Fruit fly (Drosophila melanogaster): ENCODE results near the gene jvl.

Gene jvl

dm6 chr3R:14740658-14741191 is 657 bp upstream of the jvl start:
- TF ChIP-seq CG3919 (GFP tag; optimal IDR thresholded peaks at IDR 0.05) (peak; percentile 58), Hr4 (GFP tag; optimal IDR thresholded peaks at IDR 0.05) (peak; percentile 45), acj6 (GFP tag; optimal IDR thresholded peaks at IDR 0.05) (peak; percentile 32), pdm3 (GFP tag; optimal IDR thresholded peaks at IDR 0.05) (peak; percentile 53), CG10669 (GFP tag; optimal IDR thresholded peaks at IDR 0.05) (no peak), Smox (GFP tag; optimal IDR thresholded peaks at IDR 0.05) (peak; percentile 34), CG4318 (GFP tag; optimal IDR thresholded peaks at IDR 0.05) (no peak), fkh (GFP tag; optimal IDR thresholded peaks at IDR 0.05) (no peak), CG3032 (tag; optimal IDR thresholded peaks at IDR 0.05) (peak; percentile 34), CG8119 (GFP tag; IDR thresholded peaks at IDR 0.05) (0 out of 3 replicates have a peak, but pooled peaks have one; percentile 35), spab (GFP tag; optimal IDR thresholded peaks at IDR 0.05) (peak; percentile 14), Eip78C (GFP tag) (peak; percentile 77), CG6792 (GFP tag; optimal IDR thresholded peaks at IDR 0.05) (peak; percentile 18), CG15336 (GFP tag; IDR thresholded peaks at IDR 0.05) (peak; percentile 33; the same call in 1 of the 2 replicates), topi (GFP tag; optimal IDR thresholded peaks at IDR 0.05) (peak; percentile 51), CG6276 (GFP tag; optimal IDR thresholded peaks at IDR 0.05) (no peak), Sox14 (GFP tag; optimal IDR thresholded peaks at IDR 0.05) (peak; percentile 73), dsx (GFP tag; optimal IDR thresholded peaks at IDR 0.05; ENCODE audit: poor library complexity, severe bottlenecking) (peak; percentile 61), Hr39 (GFP tag; optimal IDR thresholded peaks at IDR 0.05) (peak; percentile 65), Lpt (GFP tag; optimal IDR thresholded peaks at IDR 0.05) (peak; percentile 11), CG11294 (GFP tag; IDR thresholded peaks at IDR 0.05) (no peak), Eip75B (GFP tag; optimal IDR thresholded peaks at IDR 0.05) (peak; percentile 57), Ets21C (GFP tag; optimal IDR thresholded peaks at IDR 0.05) (no peak), Sox15 (GFP tag; optimal IDR thresholded peaks at IDR 0.05) (no peak), esn (GFP tag; optimal IDR thresholded peaks at IDR 0.05) (peak; percentile 38), cyc (GFP tag; optimal IDR thresholded peaks at IDR 0.05) (peak; percentile 63), salr (GFP tag; optimal IDR thresholded peaks at IDR 0.05) (peak in 1 of 2 experiments; percentile 43), fd85E (GFP tag; optimal IDR thresholded peaks at IDR 0.05) (peak; percentile 19), CG8632 (GFP tag; optimal IDR thresholded peaks at IDR 0.05) (no peak), ss (GFP tag; optimal IDR thresholded peaks at IDR 0.05) (peak; percentile 55 to 63), Gug (GFP tag; IDR thresholded peaks at IDR 0.05) (no peak), CG1621 (tag; optimal IDR thresholded peaks at IDR 0.05) (peak; percentile 77), CG7368 (GFP tag; optimal IDR thresholded peaks at IDR 0.05) (peak; percentile 51), CG8319 (GFP tag; optimal IDR thresholded peaks at IDR 0.05) (peak; percentile 17), CG11762 (GFP tag; optimal IDR thresholded peaks at IDR 0.05; ENCODE audit: insufficient read depth) (no peak), Sox102F (GFP tag; optimal IDR thresholded peaks at IDR 0.05) (peak; percentile 20), CG6854 (GFP tag; optimal IDR thresholded peaks at IDR 0.05) (peak; percentile 66), Hr38 (GFP tag; optimal IDR thresholded peaks at IDR 0.05) (no peak), dac (GFP tag; optimal IDR thresholded peaks at IDR 0.05) (peak; percentile 11), fd59A (GFP tag; optimal IDR thresholded peaks at IDR 0.05) (peak; percentile 2), lz (GFP tag; optimal IDR thresholded peaks at IDR 0.05) (peak; percentile 62), CG31627 (GFP tag; optimal IDR thresholded peaks at IDR 0.05) (peak; percentile 70), CG10631 (GFP tag; optimal IDR thresholded peaks at IDR 0.05) (peak; percentile 56), eg (GFP tag; IDR thresholded peaks at IDR 0.05) (peak; percentile 62), OdsH (GFP tag; optimal IDR thresholded peaks at IDR 0.05) (peak; percentile 38), Eip93F (GFP tag; optimal IDR thresholded peaks at IDR 0.05) (peak; percentile 12), Ets96B (tag; optimal IDR thresholded peaks at IDR 0.05) (peak; percentile 7), Met (GFP tag; optimal IDR thresholded peaks at IDR 0.05) (peak; percentile 50), CG16779 (tag; optimal IDR thresholded peaks at IDR 0.05) (peak; percentile 28), CG34406 (GFP tag; optimal IDR thresholded peaks at IDR 0.05) (peak; percentile 30), CG6808 (GFP tag; optimal IDR thresholded peaks at IDR 0.05) (peak; percentile 38)

Data from whole organism, prepupa.